Worm (Caenorhabditis elegans): Measurements from ENCODE around the gene smex-1.

ce11 chrV:8250208-8250607 is 45.6 kb downstream of the smex-1 start, which contains the start of gene C16D9.6:
- TF ChIP-seq him-1 (tag; optimal IDR thresholded peaks at IDR 0.05), result no peak
- TF ChIP-seq dao-5 (tag; optimal IDR thresholded peaks at IDR 0.05), result no peak
